Worm (Caenorhabditis elegans) whole organism, L2 larva: Measurements from ENCODE around the gene rer-1.

Experiments
- ZK546.5 ChIP-seq: sonication (generic microtip); optimal IDR thresholded peaks from 2 replicates; lab custom pipeline; 2017; ENCODE audit warnings: missing biosample characterization, missing genetic modification characterization
- blmp-1 ChIP-seq: sonication (generic microtip); optimal IDR thresholded peaks from 2 replicates; lab custom pipeline; 2017; ENCODE audit warnings: missing genetic modification characterization, mild to moderate bottlenecking, missing compliant biosample characterization, antibody characterized with exemption, moderate library complexity; ENCODE audit not compliant: insufficient read depth
- dmd-4 ChIP-seq: sonication (generic microtip); optimal IDR thresholded peaks from 2 replicates; lab custom pipeline; 2017; ENCODE audit warnings: missing biosample characterization, missing genetic modification characterization
- mbf-1 ChIP-seq: sonication (generic microtip); optimal IDR thresholded peaks from 2 replicates; lab custom pipeline; 2017; ENCODE audit warnings: missing biosample characterization, missing genetic modification characterization
- nhr-6 ChIP-seq: fragments of 150-350 bp; optimal IDR thresholded peaks from 2 replicates; lab custom pipeline; 2014; ENCODE audit warnings: missing biosample characterization, missing genetic modification characterization
- snpc-4 ChIP-seq: fragments of 150-350 bp; optimal IDR thresholded peaks from 2 replicates; lab custom pipeline; 2014; ENCODE audit warnings: missing biosample characterization, missing genetic modification characterization
- unc-39 ChIP-seq: fragments of 150-350 bp; optimal IDR thresholded peaks from 2 replicates; lab custom pipeline; 2014; ENCODE audit warnings: missing biosample characterization, missing genetic modification characterization
- unc-62 ChIP-seq: fragments of 150-350 bp; optimal IDR thresholded peaks from 2 replicates; lab custom pipeline; 2014; ENCODE audit warnings: missing biosample characterization, missing genetic modification reagents, missing genetic modification characterization
- zag-1 ChIP-seq: fragments of 150-350 bp; optimal IDR thresholded peaks from 2 replicates; lab custom pipeline; 2014; ENCODE audit warnings: missing biosample characterization, missing genetic modification characterization

DNA sequence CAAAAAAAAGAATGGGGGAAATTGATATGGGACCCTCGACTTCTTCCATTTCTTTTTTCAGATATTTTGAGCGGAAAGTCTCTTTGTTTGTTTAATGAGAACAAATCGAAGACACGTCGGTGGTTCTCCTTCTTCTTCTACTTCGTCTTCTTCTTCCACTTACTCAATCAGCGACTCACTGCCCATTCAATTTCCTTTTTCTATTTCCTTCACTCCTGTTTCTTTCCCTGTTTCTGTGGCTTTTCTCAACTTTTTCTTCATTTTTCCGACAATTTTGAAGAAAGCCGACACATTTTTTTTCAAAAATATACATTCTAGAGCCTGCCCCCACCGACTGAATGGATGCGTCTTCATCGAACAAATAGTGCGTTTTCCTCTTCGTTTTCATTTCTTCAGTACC, 24.7 kb downstream of the rer-1 start, which contains the start of gene F46C5.4:
- TF ChIP-seq zag-1 (tag; lab: Kevin White, UChicago) (no peak), snpc-4 (no peak), unc-62 (GFP tag; lab: Kevin White, UChicago) (no peak), mbf-1 (no peak), ZK546.5 (tag; lab: Kevin White, UChicago) (no peak), unc-39 (tag; lab: Kevin White, UChicago) (no peak), dmd-4 (tag; lab: Kevin White, UChicago) (no peak), nhr-6 (no peak), blmp-1 (tag; lab: Kevin White, UChicago) (no peak)
